ENCODE assay signal across 2 worm cellular contexts in genomic region chrX:3106137-3106536, ce11.
TF ChIP-seq lines count a peak whose summit lies in the region.

Gene K10B3.5, minus strand, starts transcription at chrX:3106479.

TF ChIP-seq in whole organism, L2 larva, 48 proteins besides CTCF, POLR2A, EP300 and RAD21 (continued from another document):
- TF ChIP-seq ztf-1 (GFP tag; conservative IDR thresholded peaks at IDR 0.05; lab: Robert Waterston, UW) (no peak), unc-39 (tag; optimal IDR thresholded peaks at IDR 0.05; lab: Kevin White, UChicago) (no peak), F13H6.1 (tag; optimal IDR thresholded peaks at IDR 0.05; lab: Kevin White, UChicago) (peak; percentile 55), lin-39 (tag; optimal IDR thresholded peaks at IDR 0.05; lab: Kevin White, UChicago) (no peak), sma-3 (GFP tag; optimal IDR thresholded peaks at IDR 0.05; lab: Kevin White, UChicago) (peak; percentile 44), nhr-77 (tag; optimal IDR thresholded peaks at IDR 0.05; lab: Kevin White, UChicago) (no peak), nhr-11 (tag; optimal IDR thresholded peaks at IDR 0.05; lab: Kevin White, UChicago) (no peak), skn-1 (tag; optimal IDR thresholded peaks at IDR 0.05; lab: Kevin White, UChicago) (no peak), sem-4 (tag; optimal IDR thresholded peaks at IDR 0.05; lab: Kevin White, UChicago) (peak; percentile 75), nhr-10 (tag; optimal IDR thresholded peaks at IDR 0.05; lab: Kevin White, UChicago) (no peak), nhr-25 (tag; optimal IDR thresholded peaks at IDR 0.05; lab: Kevin White, UChicago) (peak; percentile 74), elt-3 (tag; optimal IDR thresholded peaks at IDR 0.05; lab: Kevin White, UChicago) (no peak), crh-2 (tag; optimal IDR thresholded peaks at IDR 0.05; lab: Kevin White, UChicago) (peak; percentile 71), lin-13 (GFP tag; optimal IDR thresholded peaks at IDR 0.05; lab: Kevin White, UChicago) (peak; percentile 51)

TF ChIP-seq in whole organism, L4 larva, 104 proteins besides CTCF, POLR2A, EP300 and RAD21 (continued from another document):
- no peak for TF ChIP-seq daf-19 (GFP tag; conservative IDR thresholded peaks at IDR 0.05; lab: Robert Waterston, UW)
- TF ChIP-seq mep-1 (tag; optimal IDR thresholded peaks at IDR 0.05; lab: Kevin White, UChicago) = peak; percentile 89
- no peak for TF ChIP-seq vab-7 (GFP tag; IDR thresholded peaks at IDR 0.05; lab: Robert Waterston, UW)
- TF ChIP-seq mxl-3 (GFP tag; optimal IDR thresholded peaks at IDR 0.05; lab: Kevin White, UChicago) = no peak
- no peak for TF ChIP-seq lin-1 (GFP tag; IDR thresholded peaks at IDR 0.05; lab: Robert Waterston, UW)
- peak; percentile 63 for TF ChIP-seq dve-1 (tag; optimal IDR thresholded peaks at IDR 0.05; lab: Kevin White, UChicago; ENCODE audit: insufficient read depth)
- TF ChIP-seq snpc-4 (tag; optimal IDR thresholded peaks at IDR 0.05; lab: Kevin White, UChicago) = no peak
- no peak for TF ChIP-seq gei-8 (GFP tag; optimal IDR thresholded peaks at IDR 0.05; lab: Kevin White, UChicago)
- TF ChIP-seq nhr-25 (tag; optimal IDR thresholded peaks at IDR 0.05; lab: Kevin White, UChicago; ENCODE audit: borderline replicate concordance, insufficient read depth) = peak; percentile 4
- 0 out of 2 replicates have a peak, but pooled peaks have one; percentile 29 for TF ChIP-seq dmd-6 (GFP tag; IDR thresholded peaks at IDR 0.05; lab: Robert Waterston, UW)
- no peak for TF ChIP-seq ama-1 (optimal IDR thresholded peaks at IDR 0.05; lab: Kevin White, UChicago)
- TF ChIP-seq Y105C5A.15 (GFP tag; IDR thresholded peaks at IDR 0.05; lab: Robert Waterston, UW) = no peak
- TF ChIP-seq tag-97 (GFP tag; IDR thresholded peaks at IDR 0.05; lab: Robert Waterston, UW) = no peak
- TF ChIP-seq lir-3 (tag; optimal IDR thresholded peaks at IDR 0.05; lab: Kevin White, UChicago) = no peak
- peak; percentile 16 for TF ChIP-seq nhr-102 (tag; optimal IDR thresholded peaks at IDR 0.05; lab: Kevin White, UChicago)
- no peak for TF ChIP-seq daf-8 (GFP tag; IDR thresholded peaks at IDR 0.05; lab: Robert Waterston, UW)
- peak; percentile 85 for TF ChIP-seq mes-2 (tag; optimal IDR thresholded peaks at IDR 0.05; lab: Kevin White, UChicago; ENCODE audit: poor library complexity, severe bottlenecking)
- peak; percentile 67 for TF ChIP-seq lin-13 (GFP tag; optimal IDR thresholded peaks at IDR 0.05; lab: Kevin White, UChicago)
- no peak for TF ChIP-seq lin-29 (GFP tag; IDR thresholded peaks at IDR 0.05; lab: Robert Waterston, UW)
- TF ChIP-seq zip-2 (tag; optimal IDR thresholded peaks at IDR 0.05; lab: Kevin White, UChicago) = no peak
- no peak for TF ChIP-seq madf-5 (GFP tag; IDR thresholded peaks at IDR 0.05; lab: Robert Waterston, UW)
- TF ChIP-seq mdt-29 (GFP tag; IDR thresholded peaks at IDR 0.05; lab: Robert Waterston, UW) = no peak
- TF ChIP-seq nhr-76 (tag; optimal IDR thresholded peaks at IDR 0.05; lab: Kevin White, UChicago) = no peak
- no peak for TF ChIP-seq Y48G9A.11 (GFP tag; IDR thresholded peaks at IDR 0.05; lab: Robert Waterston, UW)
- TF ChIP-seq ZK546.5 (tag; optimal IDR thresholded peaks at IDR 0.05; lab: Kevin White, UChicago) = no peak
- TF ChIP-seq dmd-8 (GFP tag; IDR thresholded peaks at IDR 0.05; lab: Robert Waterston, UW) = no peak
- TF ChIP-seq dpl-1 (GFP tag; optimal IDR thresholded peaks at IDR 0.05; lab: Kevin White, UChicago) = peak; percentile 80
- no peak for TF ChIP-seq set-16 (GFP tag; IDR thresholded peaks at IDR 0.05; lab: Robert Waterston, UW)
- TF ChIP-seq madf-9 (GFP tag; conservative IDR thresholded peaks at IDR 0.05; lab: Robert Waterston, UW) = no peak
- peak in 1 of 2 experiments; percentile 23 for TF ChIP-seq mdl-1 (tag; optimal IDR thresholded peaks at IDR 0.05; lab: Kevin White, UChicago)
- TF ChIP-seq nhr-11 (tag; optimal IDR thresholded peaks at IDR 0.05; lab: Kevin White, UChicago) = no peak
- TF ChIP-seq F37D6.2 (tag; optimal IDR thresholded peaks at IDR 0.05; lab: Kevin White, UChicago) = peak; percentile 21
- TF ChIP-seq zip-11 (GFP tag; IDR thresholded peaks at IDR 0.05; lab: Robert Waterston, UW) = no peak
- TF ChIP-seq dmd-9 (GFP tag; IDR thresholded peaks at IDR 0.05; lab: Robert Waterston, UW) = no peak
- no peak for TF ChIP-seq lin-15B (tag; optimal IDR thresholded peaks at IDR 0.05; lab: Kevin White, UChicago)
- no peak for TF ChIP-seq Y5F2A.4 (GFP tag; optimal IDR thresholded peaks at IDR 0.05; lab: Kevin White, UChicago)
- TF ChIP-seq aly-2 (tag; optimal IDR thresholded peaks at IDR 0.05; lab: Kevin White, UChicago) = no peak
- TF ChIP-seq fkh-10 (GFP tag; optimal IDR thresholded peaks at IDR 0.05; lab: Kevin White, UChicago) = no peak
- no peak for TF ChIP-seq zag-1 (tag; optimal IDR thresholded peaks at IDR 0.05; lab: Kevin White, UChicago)
- no peak for TF ChIP-seq egl-27 (tag; optimal IDR thresholded peaks at IDR 0.05; lab: Kevin White, UChicago)
- no peak for TF ChIP-seq R02D3.7 (tag; optimal IDR thresholded peaks at IDR 0.05; lab: Kevin White, UChicago)
- TF ChIP-seq attf-4 (tag; optimal IDR thresholded peaks at IDR 0.05; lab: Kevin White, UChicago) = no peak
- no peak for TF ChIP-seq unc-130 (GFP tag; optimal IDR thresholded peaks at IDR 0.05; lab: Kevin White, UChicago)
- TF ChIP-seq pqm-1 (tag; optimal IDR thresholded peaks at IDR 0.05; lab: Kevin White, UChicago) = no peak
- TF ChIP-seq sdz-12 (GFP tag; optimal IDR thresholded peaks at IDR 0.05; lab: Kevin White, UChicago) = no peak
- TF ChIP-seq daf-12 (tag; optimal IDR thresholded peaks at IDR 0.05; lab: Kevin White, UChicago) = no peak
- no peak for TF ChIP-seq ztf-11 (tag; optimal IDR thresholded peaks at IDR 0.05; lab: Kevin White, UChicago)
- no peak for TF ChIP-seq nhr-237 (tag; optimal IDR thresholded peaks at IDR 0.05; lab: Kevin White, UChicago)
- TF ChIP-seq hif-1 (tag; optimal IDR thresholded peaks at IDR 0.05; lab: Kevin White, UChicago) = peak in 1 of 2 experiments; percentile 73
- peak; percentile 12 for TF ChIP-seq duxl-1 (tag; optimal IDR thresholded peaks at IDR 0.05; lab: Kevin White, UChicago; ENCODE audit: poor library complexity)
- TF ChIP-seq Y75B8A.6 (GFP tag; IDR thresholded peaks at IDR 0.05; lab: Robert Waterston, UW) = no peak
- no peak for TF ChIP-seq F44E2.7 (GFP tag; IDR thresholded peaks at IDR 0.05; lab: Robert Waterston, UW)
- no peak for TF ChIP-seq arid-1 (GFP tag; conservative IDR thresholded peaks at IDR 0.05; lab: Robert Waterston, UW)
- TF ChIP-seq lin-38 (GFP tag; IDR thresholded peaks at IDR 0.05; lab: Robert Waterston, UW) = peak; percentile 95
- TF ChIP-seq nhr-42 (GFP tag; IDR thresholded peaks at IDR 0.05; lab: Robert Waterston, UW) = no peak
- TF ChIP-seq unc-62 (GFP tag; optimal IDR thresholded peaks at IDR 0.05 in 1 of 2; lab: Kevin White, UChicago) = no peak
- no peak for TF ChIP-seq unc-62 (tag; optimal IDR thresholded peaks at IDR 0.05; lab: Kevin White, UChicago)
- peak; percentile 68 for TF ChIP-seq rbr-2 (tag; optimal IDR thresholded peaks at IDR 0.05; lab: Kevin White, UChicago)
- TF ChIP-seq lsy-2 (tag; optimal IDR thresholded peaks at IDR 0.05; lab: Kevin White, UChicago) = peak in 1 of 2 experiments; percentile 74
- TF ChIP-seq T20F7.1 (GFP tag; optimal IDR thresholded peaks at IDR 0.05; lab: Kevin White, UChicago) = peak; percentile 52
- TF ChIP-seq F26F4.8 (GFP tag; conservative IDR thresholded peaks at IDR 0.05; lab: Robert Waterston, UW) = no peak
- TF ChIP-seq spr-3 (GFP tag; optimal IDR thresholded peaks at IDR 0.05; lab: Kevin White, UChicago) = no peak
- peak; percentile 48 for TF ChIP-seq nhr-28 (tag; optimal IDR thresholded peaks at IDR 0.05; lab: Kevin White, UChicago)
- TF ChIP-seq zfp-3 (GFP tag; conservative IDR thresholded peaks at IDR 0.05; lab: Robert Waterston, UW) = no peak
- TF ChIP-seq aha-1 (tag; lab: Kevin White, UChicago) = peak; percentile 97
- TF ChIP-seq ztf-7 (tag; optimal IDR thresholded peaks at IDR 0.05; lab: Kevin White, UChicago) = no peak
- TF ChIP-seq cey-2 (tag; optimal IDR thresholded peaks at IDR 0.05; lab: Kevin White, UChicago; ENCODE audit: borderline replicate concordance, insufficient read depth) = no peak
- TF ChIP-seq zfp-2 (tag; optimal IDR thresholded peaks at IDR 0.05; lab: Kevin White, UChicago) = no peak
- no peak for TF ChIP-seq ctbp-1 (GFP tag; IDR thresholded peaks at IDR 0.05; lab: Robert Waterston, UW)
- no peak for TF ChIP-seq spr-1 (tag; optimal IDR thresholded peaks at IDR 0.05; lab: Kevin White, UChicago)
- TF ChIP-seq hlh-30 (tag; optimal IDR thresholded peaks at IDR 0.05; lab: Kevin White, UChicago; ENCODE audit: insufficient read depth) = peak; percentile 99
- no peak for TF ChIP-seq unc-39 (tag; optimal IDR thresholded peaks at IDR 0.05; lab: Kevin White, UChicago)
- no peak for TF ChIP-seq lim-7 (GFP tag; IDR thresholded peaks at IDR 0.05; lab: Robert Waterston, UW)
- TF ChIP-seq lin-39 (tag; optimal IDR thresholded peaks at IDR 0.05; lab: Kevin White, UChicago) = no peak
- TF ChIP-seq ceh-32 (tag; optimal IDR thresholded peaks at IDR 0.05; lab: Kevin White, UChicago; ENCODE audit: poor library complexity) = no peak
- no peak for TF ChIP-seq mxl-2 (GFP tag; conservative IDR thresholded peaks at IDR 0.05; lab: Robert Waterston, UW)
- TF ChIP-seq jun-1 (tag; optimal IDR thresholded peaks at IDR 0.05; lab: Kevin White, UChicago) = no peak
- no peak for TF ChIP-seq ZK337.2 (GFP tag; IDR thresholded peaks at IDR 0.05; lab: Robert Waterston, UW)
- TF ChIP-seq T26A8.4 (GFP tag; IDR thresholded peaks at IDR 0.05; lab: Robert Waterston, UW) = no peak
- no peak for TF ChIP-seq F10B5.3 (tag; optimal IDR thresholded peaks at IDR 0.05; lab: Kevin White, UChicago)
- TF ChIP-seq F49E8.2 (tag; optimal IDR thresholded peaks at IDR 0.05; lab: Kevin White, UChicago; ENCODE audit: borderline replicate concordance) = no peak
